Worm (Caenorhabditis elegans): Measurements from ENCODE around the gene C25F9.5.

C25F9.5 gene

DNA sequence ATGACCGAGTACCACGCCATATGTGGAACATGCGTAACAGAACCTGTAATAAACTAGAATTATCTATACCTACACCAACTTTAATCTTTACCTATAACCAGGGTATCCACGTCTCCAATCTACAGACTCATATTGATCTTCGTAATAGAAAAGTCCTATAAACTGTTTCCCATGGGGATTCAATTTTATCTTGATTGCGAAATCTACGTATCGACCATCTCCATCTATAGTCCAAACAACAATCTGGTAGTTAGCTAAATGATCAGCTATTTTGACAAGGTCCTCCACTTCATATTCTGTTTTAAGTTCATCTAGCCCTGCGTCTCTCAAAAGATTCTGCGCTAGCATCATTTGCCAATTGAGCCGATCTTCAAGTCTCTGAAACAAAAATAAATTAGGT is 18.9 kb upstream of the C25F9.5 start:
- TF ChIP-seq tbx-2 (tag; optimal IDR thresholded peaks at IDR 0.05) (no peak), R02D3.7 (tag; optimal IDR thresholded peaks at IDR 0.05) (no peak), elt-1 (tag; optimal IDR thresholded peaks at IDR 0.05) (peak; percentile 99), lin-15B (tag; optimal IDR thresholded peaks at IDR 0.05) (no peak), nhr-43 (tag; optimal IDR thresholded peaks at IDR 0.05; ENCODE audit: poor library complexity, severe bottlenecking) (peak; percentile 21), nhr-23 (tag; optimal IDR thresholded peaks at IDR 0.05) (peak; percentile 28), nhr-25 (tag; optimal IDR thresholded peaks at IDR 0.05) (peak; percentile 53)

DNA sequence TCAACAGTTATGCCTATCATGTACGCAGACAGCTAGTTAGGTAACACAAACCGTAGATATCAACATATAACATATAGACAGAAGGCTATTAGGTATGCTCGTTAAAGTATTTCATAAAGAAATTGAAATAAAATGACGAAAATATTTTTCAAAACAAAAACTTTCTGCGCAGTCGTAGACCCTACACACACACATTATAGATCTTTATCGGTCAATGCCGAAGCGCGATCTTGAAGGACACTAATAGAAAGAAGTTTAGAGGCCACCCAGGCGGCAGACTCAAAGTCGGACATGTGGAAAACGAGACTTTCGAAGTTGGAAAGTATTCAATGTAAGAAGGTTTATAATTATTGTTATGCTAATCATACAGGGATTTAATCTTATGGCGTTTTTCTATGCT is 18.3 kb upstream of the C25F9.5 start:
- TF ChIP-seq nhr-25 (tag; optimal IDR thresholded peaks at IDR 0.05) = peak; percentile 32
- TF ChIP-seq elt-1 (tag; optimal IDR thresholded peaks at IDR 0.05) = peak; percentile 95
- no peak for TF ChIP-seq ztf-4 (tag; optimal IDR thresholded peaks at IDR 0.05)

- peak; percentile 29 for TF ChIP-seq nhr-25 (tag; optimal IDR thresholded peaks at IDR 0.05)
- no peak for TF ChIP-seq fkh-2 (tag; optimal IDR thresholded peaks at IDR 0.05)
- no peak for TF ChIP-seq jun-1 (tag; optimal IDR thresholded peaks at IDR 0.05)
- peak; percentile 27 for TF ChIP-seq nhr-43 (tag; optimal IDR thresholded peaks at IDR 0.05; ENCODE audit: poor library complexity, severe bottlenecking)
- TF ChIP-seq elt-1 (tag; optimal IDR thresholded peaks at IDR 0.05) = peak; percentile 86
Observed at ce11 chrV:19428097-19428496, 17.4 kb upstream of the C25F9.5 start.

DNA sequence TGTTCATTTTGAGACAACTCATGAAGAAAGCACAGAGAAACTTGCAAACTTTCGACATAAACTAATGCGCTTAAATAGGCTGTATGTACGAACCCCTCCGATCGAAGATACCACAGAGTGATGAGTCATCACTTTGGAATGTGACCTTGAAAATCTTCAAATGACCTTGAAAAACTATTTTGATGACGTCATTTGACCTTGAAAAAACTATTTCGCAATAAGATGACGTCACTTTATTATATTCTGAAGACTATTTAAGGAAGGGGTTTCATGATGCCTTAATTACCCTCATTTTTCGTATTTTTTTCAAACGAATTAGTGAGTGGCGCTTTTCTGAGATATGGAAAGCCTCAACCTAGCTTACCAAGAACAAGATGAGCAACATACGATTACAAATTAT is 10.5 kb upstream of the C25F9.5 start, which contains the start of gene C25F9.2:
TSS of gene C25F9.2 (plus strand) at position 341 of the 400 bp plus-strand sequence.
- no peak for TF ChIP-seq fkh-2 (tag; optimal IDR thresholded peaks at IDR 0.05)
- TF ChIP-seq nhr-25 (tag; optimal IDR thresholded peaks at IDR 0.05) = peak; percentile 57
- TF ChIP-seq elt-1 (tag; optimal IDR thresholded peaks at IDR 0.05) = no peak
- TF ChIP-seq zag-1 (tag; optimal IDR thresholded peaks at IDR 0.05) = no peak
- no peak for TF ChIP-seq skn-1 (tag; optimal IDR thresholded peaks at IDR 0.05)
- no peak for TF ChIP-seq lin-39 (tag; optimal IDR thresholded peaks at IDR 0.05)
- no peak for TF ChIP-seq nhr-28 (tag; optimal IDR thresholded peaks at IDR 0.05)
- TF ChIP-seq ceh-16 (tag; optimal IDR thresholded peaks at IDR 0.05) = no peak

ce11 chrV:19419301-19419700 is 8.6 kb upstream of the C25F9.5 start:
- peak; percentile 7 for TF ChIP-seq pqm-1 (tag; optimal IDR thresholded peaks at IDR 0.05)
- TF ChIP-seq elt-2 (tag; optimal IDR thresholded peaks at IDR 0.05) = peak; percentile 65

- no peak for TF ChIP-seq pqm-1 (tag; optimal IDR thresholded peaks at IDR 0.05)
- peak; percentile 42 for TF ChIP-seq elt-2 (tag; optimal IDR thresholded peaks at IDR 0.05)
- no peak for TF ChIP-seq pha-4 (tag; optimal IDR thresholded peaks at IDR 0.05)
- no peak for TF ChIP-seq fkh-2 (tag; optimal IDR thresholded peaks at IDR 0.05)
- TF ChIP-seq ceh-28 (tag; optimal IDR thresholded peaks at IDR 0.05) = no peak
Observed at ce11 chrV:19417836-19418235, 7.2 kb upstream of the C25F9.5 start, which contains the start of gene C25F9.15. TSS of gene C25F9.15 (plus strand) at chrV:19418136.

- TF ChIP-seq elt-2 (tag; optimal IDR thresholded peaks at IDR 0.05) = peak; percentile 48
- TF ChIP-seq sea-2 (GFP tag; optimal IDR thresholded peaks at IDR 0.05) = no peak
Observed at ce11 chrV:19416475-19416874, 5.8 kb upstream of the C25F9.5 start, which contains the start of the genes C25F9.4 and C25F9.9. TSS of gene C25F9.4 (minus strand) at chrV:19416575. TSS of gene C25F9.9 (plus strand) at chrV:19416611.

- TF ChIP-seq pha-4 (tag; optimal IDR thresholded peaks at IDR 0.05) (peak; percentile 35), lin-39 (tag; optimal IDR thresholded peaks at IDR 0.05) (no peak), snpc-4 (tag; optimal IDR thresholded peaks at IDR 0.05) (no peak), pqm-1 (tag; optimal IDR thresholded peaks at IDR 0.05) (peak; percentile 35), nhr-76 (tag; optimal IDR thresholded peaks at IDR 0.05) (no peak), elt-2 (tag; optimal IDR thresholded peaks at IDR 0.05) (peak; percentile 60), ceh-16 (tag; optimal IDR thresholded peaks at IDR 0.05) (no peak), ztf-4 (tag; optimal IDR thresholded peaks at IDR 0.05) (no peak)
Observed at ce11 chrV:19405276-19405815, 5.3 kb downstream of the C25F9.5 start, which contains the start of the genes C25F9.6 and C25F9.10. TSS of gene C25F9.6 (minus strand) at chrV:19405326. TSS of gene C25F9.10 (plus strand) at chrV:19405729.

DNA sequence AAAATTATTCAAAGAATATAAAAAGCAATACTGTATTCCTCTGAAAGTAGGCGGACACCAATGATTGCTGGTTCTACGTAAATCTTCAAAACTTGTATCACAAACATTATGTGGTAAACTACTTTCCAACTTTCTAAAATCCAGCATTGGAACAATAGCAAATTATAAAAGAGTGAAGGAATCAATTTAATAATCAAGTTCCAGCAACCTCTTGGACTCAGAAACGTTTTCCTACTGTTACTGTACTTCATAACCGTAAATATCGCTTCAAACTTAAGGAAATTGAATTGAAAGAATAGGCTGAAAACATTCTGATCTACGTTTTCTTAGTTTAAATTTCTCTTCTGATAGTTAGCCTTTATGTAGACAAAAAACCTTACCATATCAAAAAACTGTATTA is 7.0 kb downstream of the C25F9.5 start:
- no peak for TF ChIP-seq skn-1 (tag; optimal IDR thresholded peaks at IDR 0.05)
